Fruit fly (Drosophila melanogaster) whole organism, embryonic: ENCODE data around the gene VhaM9.7-d.

Source experiments
- ATbp ChIP-seq: fragments of 200-800 bp; sonication (Bioruptor generic); optimal IDR thresholded peaks from 2 replicates; lab custom pipeline; 2017; ENCODE audit warnings: missing biosample characterization, mild to moderate bottlenecking, missing genetic modification characterization, missing genetic modification reagents
- B-H1 ChIP-seq: fragments of 200-800 bp; sonication (Bioruptor generic); IDR thresholded peaks from 3 replicates; pipeline ENCODE4 v1.3.6; 2022; ENCODE audit warnings: missing biosample characterization, missing genetic modification characterization
- Bdp1 ChIP-seq: fragments of 200-800 bp; sonication (Bioruptor generic); optimal IDR thresholded peaks from 3 replicates; lab custom pipeline; 2016; ENCODE audit warnings: missing biosample characterization, missing genetic modification characterization
- CG10274 ChIP-seq: fragments of 200-800 bp; sonication (Bioruptor generic); optimal IDR thresholded peaks from 3 replicates; lab custom pipeline; 2017; ENCODE audit warnings: missing biosample characterization, mild to moderate bottlenecking, missing genetic modification characterization
- CG10366 ChIP-seq: fragments of 200-800 bp; sonication (Bioruptor generic); IDR thresholded peaks from 2 replicates; pipeline ENCODE4 v1.3.6; 2022; ENCODE audit warnings: missing biosample characterization, missing genetic modification characterization
- CG11456 ChIP-seq: fragments of 200-800 bp; sonication (Bioruptor generic); IDR thresholded peaks from 3 replicates; pipeline ENCODE4 v1.3.6; 2022; ENCODE audit warnings: missing biosample characterization, missing genetic modification characterization
- CG11695 ChIP-seq: fragments of 200-800 bp; sonication (Bioruptor generic); IDR thresholded peaks from 3 replicates; pipeline ENCODE4 v1.3.6; 2022; ENCODE audit warnings: missing biosample characterization, missing genetic modification characterization
- CG12659 ChIP-seq: fragments of 200-800 bp; sonication (Bioruptor generic); optimal IDR thresholded peaks from 3 replicates; lab custom pipeline; 2017; ENCODE audit warnings: mild to moderate bottlenecking, missing biosample characterization, missing genetic modification reagents, missing genetic modification characterization
- CG12744 ChIP-seq: fragments of 200-800 bp; sonication (Bioruptor generic); optimal IDR thresholded peaks from 2 replicates; lab custom pipeline; 2016; ENCODE audit warnings: missing biosample characterization, missing genetic modification characterization
- CG13296 ChIP-seq: fragments of 200-800 bp; sonication (Bioruptor generic); optimal IDR thresholded peaks from 3 replicates; lab custom pipeline; 2018; ENCODE audit warnings: missing biosample characterization, mild to moderate bottlenecking, missing genetic modification characterization
- CG13624 ChIP-seq: fragments of 200-800 bp; sonication (Bioruptor generic); optimal IDR thresholded peaks from 2 replicates; lab custom pipeline; 2016; ENCODE audit warnings: missing biosample characterization, missing genetic modification characterization
- CG14050 ChIP-seq: fragments of 200-800 bp; sonication (Bioruptor generic); IDR thresholded peaks from 3 replicates; pipeline ENCODE4 v1.3.6; 2022; ENCODE audit warnings: missing biosample characterization, missing genetic modification characterization
- CG15696 ChIP-seq: fragments of 200-800 bp; sonication (Bioruptor generic); optimal IDR thresholded peaks from 2 replicates; lab custom pipeline; 2019; ENCODE audit warnings: missing biosample characterization, mild to moderate bottlenecking, missing genetic modification characterization, moderate library complexity
- CG16779 ChIP-seq: fragments of 200-800 bp; sonication (Bioruptor generic); IDR thresholded peaks from 2 replicates; pipeline ENCODE4 v1.3.6; 2022; ENCODE audit warnings: missing biosample characterization, missing genetic modification characterization
- CG18011 ChIP-seq: fragments of 200-800 bp; sonication (Bioruptor generic); optimal IDR thresholded peaks from 2 replicates; lab custom pipeline; 2017; ENCODE audit warnings: missing biosample characterization, missing genetic modification characterization, mild to moderate bottlenecking, moderate library complexity, missing genotype
- CG18262 ChIP-seq: fragments of 200-800 bp; optimal IDR thresholded peaks from 3 replicates; lab custom pipeline; 2019; ENCODE audit warnings: missing biosample characterization, mild to moderate bottlenecking, missing genetic modification characterization, moderate library complexity
- CG18619 ChIP-seq: fragments of 200-800 bp; sonication (Bioruptor generic); optimal IDR thresholded peaks from 3 replicates; lab custom pipeline; 2017; ENCODE audit warnings: missing biosample characterization, mild to moderate bottlenecking, missing genetic modification characterization
- CG32767 ChIP-seq: fragments of 200-800 bp; sonication (Bioruptor generic); IDR thresholded peaks from 2 replicates; pipeline ENCODE4 v1.3.6; 2022; ENCODE audit warnings: missing biosample characterization, missing genetic modification characterization
- CG34376 ChIP-seq: fragments of 200-800 bp; sonication (Bioruptor generic); optimal IDR thresholded peaks from 2 replicates; lab custom pipeline; 2018; ENCODE audit warnings: missing biosample characterization, mild to moderate bottlenecking, missing genetic modification characterization
- CG42726 ChIP-seq: fragments of 200-800 bp; sonication (Bioruptor generic); IDR thresholded peaks from 2 replicates; pipeline ENCODE4 v1.3.6; 2022; ENCODE audit warnings: missing biosample characterization, missing genetic modification characterization; ENCODE audit not compliant: partially characterized antibody
- CG4424 ChIP-seq: fragments of 200-800 bp; sonication (Bioruptor generic); optimal IDR thresholded peaks from 3 replicates; lab custom pipeline; 2016; ENCODE audit warnings: missing biosample characterization, missing genetic modification characterization
- CG7928 ChIP-seq: fragments of 200-800 bp; sonication (Bioruptor generic); optimal IDR thresholded peaks from 2 replicates; lab custom pipeline; 2017; ENCODE audit warnings: missing biosample characterization, mild to moderate bottlenecking, missing genetic modification characterization
- CG7987 ChIP-seq: fragments of 200-800 bp; sonication (Bioruptor generic); optimal IDR thresholded peaks from 2 replicates; lab custom pipeline; 2018; ENCODE audit warnings: missing biosample characterization, mild to moderate bottlenecking, missing genetic modification characterization, moderate library complexity
- CG9609 ChIP-seq: fragments of 200-800 bp; sonication (Bioruptor generic); optimal IDR thresholded peaks from 3 replicates; lab custom pipeline; 2016; ENCODE audit warnings: missing biosample characterization, missing genetic modification characterization
- Dad ChIP-seq: fragments of 200-800 bp; sonication (Bioruptor generic); optimal IDR thresholded peaks from 3 replicates; lab custom pipeline; 2016; ENCODE audit warnings: missing biosample characterization, missing genetic modification characterization
- Deaf1 ChIP-seq: fragments of 200-800 bp; optimal IDR thresholded peaks from 3 replicates; lab custom pipeline; 2019; ENCODE audit warnings: missing biosample characterization, mild to moderate bottlenecking, missing genetic modification characterization, moderate library complexity
- Dip3 ChIP-seq: fragments of 200-800 bp; sonication (Bioruptor generic); optimal IDR thresholded peaks from 3 replicates; lab custom pipeline; 2016; ENCODE audit warnings: missing biosample characterization, missing genetic modification characterization
- Hr3 ChIP-seq: fragments of 200-800 bp; sonication (Bioruptor generic); optimal IDR thresholded peaks from 3 replicates; lab custom pipeline; 2016; ENCODE audit warnings: missing biosample characterization, missing genetic modification characterization
- Hr78 ChIP-seq, 2 experiments: fragments of 200-800 bp in 1 of 2; fragments of >200 bp in 1 of 2; sonication (Bioruptor generic) in 1 of 2; optimal IDR thresholded peaks; 2 replicates each; lab custom pipeline; 2017 to 2019; ENCODE audit warnings: missing biosample characterization in 2 of 2, missing genetic modification characterization in 2 of 2, mild to moderate bottlenecking in 1 of 2, moderate library complexity in 1 of 2
- Kr ChIP-seq: fragments of 200-800 bp; sonication (Bioruptor generic); optimal IDR thresholded peaks from 2 replicates; lab custom pipeline; 2017; ENCODE audit warnings: missing biosample characterization, mild to moderate bottlenecking, missing genetic modification characterization
- PHDP ChIP-seq: fragments of 200-800 bp; sonication (Bioruptor generic); optimal IDR thresholded peaks from 3 replicates; lab custom pipeline; 2018; ENCODE audit warnings: missing biosample characterization, mild to moderate bottlenecking, missing genetic modification characterization, moderate library complexity
- Trl ChIP-seq, 3 experiments: fragments of >200 bp in 2 of 3; fragments of 200-800 bp in 1 of 3; sonication (Bioruptor generic) in 1 of 3; optimal IDR thresholded peaks; 2 replicates in 1 of 3; 3 replicates in 2 of 3; lab custom pipeline; 2016 to 2017; ENCODE audit warnings: missing biosample characterization in 1 of 3, missing genetic modification characterization in 1 of 3
- Xbp1 ChIP-seq: fragments of 200-800 bp; sonication (Bioruptor generic); optimal IDR thresholded peaks from 3 replicates; lab custom pipeline; 2016; ENCODE audit warnings: missing biosample characterization, mild to moderate bottlenecking, missing genetic modification characterization
- bsh ChIP-seq, 2 experiments: fragments of 200-800 bp; sonication (Bioruptor generic); optimal IDR thresholded peaks; 2 replicates each; lab custom pipeline; 2017 to 2018; ENCODE audit warnings: mild to moderate bottlenecking in 2 of 2, missing biosample characterization in 2 of 2, missing genetic modification characterization in 2 of 2, moderate library complexity in 1 of 2
- caup ChIP-seq: fragments of 200-800 bp; sonication (Bioruptor generic); optimal IDR thresholded peaks from 3 replicates; lab custom pipeline; 2017; ENCODE audit warnings: missing biosample characterization, mild to moderate bottlenecking, missing genetic modification characterization, moderate library complexity; ENCODE audit not compliant: severe bottlenecking
- cg ChIP-seq: fragments of 200-800 bp; sonication (Bioruptor generic); optimal IDR thresholded peaks from 3 replicates; lab custom pipeline; 2019; ENCODE audit warnings: missing biosample characterization, mild to moderate bottlenecking, missing genetic modification characterization, moderate library complexity
- chm ChIP-seq: fragments of 200-800 bp; sonication (Bioruptor generic); IDR thresholded peaks from 2 replicates; pipeline ENCODE4 v1.3.6; 2022; ENCODE audit warnings: missing biosample characterization, missing genetic modification characterization
- fd64A ChIP-seq: fragments of 200-800 bp; sonication (Bioruptor generic); optimal IDR thresholded peaks from 3 replicates; lab custom pipeline; 2018; ENCODE audit warnings: missing biosample characterization, mild to moderate bottlenecking, missing genetic modification characterization
- hb ChIP-seq: fragments of 200-800 bp; sonication (Bioruptor generic); IDR thresholded peaks from 3 replicates; pipeline ENCODE4 v1.3.6; 2022; ENCODE audit warnings: missing biosample characterization, missing genetic modification characterization; ENCODE audit not compliant: partially characterized antibody
- hbn ChIP-seq: fragments of 200-800 bp; sonication (Bioruptor generic); IDR thresholded peaks from 2 replicates; pipeline ENCODE4 v1.3.6; 2022; ENCODE audit warnings: missing biosample characterization, missing genetic modification characterization; ENCODE audit not compliant: partially characterized antibody
- ind ChIP-seq: fragments of 200-800 bp; sonication (Bioruptor generic); optimal IDR thresholded peaks from 3 replicates; lab custom pipeline; 2016; ENCODE audit warnings: missing biosample characterization, missing genetic modification characterization
- nerfin-2 ChIP-seq: fragments of 200-800 bp; sonication (Bioruptor generic); IDR thresholded peaks from 2 replicates; pipeline ENCODE4 v1.3.6; 2022; ENCODE audit warnings: missing biosample characterization, missing genetic modification characterization; ENCODE audit not compliant: partially characterized antibody
- ro ChIP-seq: fragments of 200-800 bp; sonication (Bioruptor generic); IDR thresholded peaks from 2 replicates; pipeline ENCODE4 v1.3.6; 2022; ENCODE audit warnings: missing biosample characterization, missing genetic modification characterization
- row ChIP-seq: fragments of 200-800 bp; sonication (Bioruptor generic); IDR thresholded peaks from 3 replicates; pipeline ENCODE4 v1.3.6; 2022; ENCODE audit warnings: missing biosample characterization, missing genetic modification characterization
- toy ChIP-seq: fragments of 200-800 bp; sonication (Bioruptor generic); IDR thresholded peaks from 2 replicates; pipeline ENCODE4 v1.3.6; 2022; ENCODE audit warnings: missing biosample characterization, missing genetic modification characterization
- yki ChIP-seq: fragments of >200 bp; optimal IDR thresholded peaks from 3 replicates; lab custom pipeline; 2018
- z ChIP-seq: fragments of 200-800 bp; sonication (Bioruptor generic); IDR thresholded peaks from 3 replicates; pipeline ENCODE4 v1.3.6; 2022; ENCODE audit warnings: missing biosample characterization, missing genetic modification characterization
- zen2 ChIP-seq: fragments of 200-800 bp; sonication (Bioruptor generic); IDR thresholded peaks from 3 replicates; pipeline ENCODE4 v1.3.6; 2022; ENCODE audit warnings: missing biosample characterization, missing genetic modification characterization; ENCODE audit not compliant: partially characterized antibody

The VhaM9.7-d gene

dm6 chr3R:16934154-16934992, 40.6 kb upstream of the VhaM9.7-d start (continued):
- TF ChIP-seq Hr78 (GFP tag; optimal IDR thresholded peaks at IDR 0.05; lab: Kevin White, UChicago), result no peak
- TF ChIP-seq CG18262 (tag; lab: Kevin White, UChicago), result no peak
- TF ChIP-seq bsh (GFP tag; optimal IDR thresholded peaks at IDR 0.05; lab: Kevin White, UChicago), result no peak
- TF ChIP-seq CG13296 (GFP tag; lab: Kevin White, UChicago), result no peak
- TF ChIP-seq CG11456, result 0 out of 3 replicates have a peak, but pooled peaks have one; percentile 51
- no peak for TF ChIP-seq caup (GFP tag; lab: Kevin White, UChicago)
- no peak for TF ChIP-seq Bdp1 (GFP tag; lab: Kevin White, UChicago)
- no peak for TF ChIP-seq CG12744
- TF ChIP-seq zen2 (GFP tag; lab: Robert Waterston, UW), result peak; percentile 48; the same call in 1 of the 3 replicates
- no peak for TF ChIP-seq CG10274
- TF ChIP-seq CG16779 (GFP tag; lab: Robert Waterston, UW), result no peak
- TF ChIP-seq CG18619 (GFP tag; lab: Kevin White, UChicago), result no peak
- TF ChIP-seq chm (GFP tag; lab: Robert Waterston, UW), result peak; percentile 50
- no peak for TF ChIP-seq CG15696 (tag; lab: Kevin White, UChicago)
- 0 out of 2 replicates have a peak, but pooled peaks have one; percentile 15 for TF ChIP-seq nerfin-2 (GFP tag; lab: Robert Waterston, UW)
- TF ChIP-seq Trl (optimal IDR thresholded peaks at IDR 0.05; lab: Kevin White, UChicago), result peak; percentile 86 to 93
- TF ChIP-seq Trl (GFP tag; optimal IDR thresholded peaks at IDR 0.05; lab: Kevin White, UChicago), result peak; percentile 3
- TF ChIP-seq Xbp1 (GFP tag; lab: Kevin White, UChicago), result no peak
- TF ChIP-seq cg (GFP tag; lab: Kevin White, UChicago), result peak; percentile 99
- no peak for TF ChIP-seq CG4424 (GFP tag; lab: Kevin White, UChicago)
- TF ChIP-seq Kr, result no peak
- no peak for TF ChIP-seq CG18011 (GFP tag; lab: Kevin White, UChicago)
- peak; percentile 51 for TF ChIP-seq yki (lab: Kevin White, UChicago)
- TF ChIP-seq toy (GFP tag; lab: Robert Waterston, UW), result no peak
- no peak for TF ChIP-seq CG9609 (GFP tag; lab: Kevin White, UChicago)
- TF ChIP-seq CG7987 (GFP tag; lab: Kevin White, UChicago), result no peak
- TF ChIP-seq CG10366, result no peak
- no peak for TF ChIP-seq ATbp
- 0 out of 2 replicates have a peak, but pooled peaks have one; percentile 36 for TF ChIP-seq CG42726 (GFP tag; lab: Robert Waterston, UW)
- TF ChIP-seq Dip3 (GFP tag; lab: Kevin White, UChicago), result no peak
- no peak for TF ChIP-seq CG34376 (GFP tag; lab: Kevin White, UChicago)
- TF ChIP-seq row (GFP tag; lab: Robert Waterston, UW), result no peak
- TF ChIP-seq ind (GFP tag; lab: Kevin White, UChicago), result no peak
- no peak for TF ChIP-seq ro (GFP tag; lab: Robert Waterston, UW)
- TF ChIP-seq CG11695 (GFP tag; lab: Robert Waterston, UW), result no peak
- TF ChIP-seq Dad (GFP tag; lab: Kevin White, UChicago), result no peak
- TF ChIP-seq B-H1, result no peak
- TF ChIP-seq PHDP, result no peak
- no peak for TF ChIP-seq CG13624 (GFP tag; lab: Kevin White, UChicago)
- no peak for TF ChIP-seq hbn (GFP tag; lab: Robert Waterston, UW)
- TF ChIP-seq CG7928 (GFP tag; lab: Kevin White, UChicago), result no peak
- peak; percentile 39; the same call in 1 of the 3 replicates for TF ChIP-seq z
- no peak for TF ChIP-seq CG14050 (GFP tag; lab: Robert Waterston, UW)
- no peak for TF ChIP-seq fd64A (GFP tag; lab: Kevin White, UChicago)
- TF ChIP-seq Deaf1, result peak; percentile 62
- no peak for TF ChIP-seq Hr3 (GFP tag; lab: Kevin White, UChicago)
- peak; percentile 43; the same call in 1 of the 2 replicates for TF ChIP-seq CG32767 (GFP tag; lab: Robert Waterston, UW)
- TF ChIP-seq hb (GFP tag; lab: Robert Waterston, UW), result no peak
- TF ChIP-seq CG12659 (GFP tag; lab: Kevin White, UChicago), result no peak
